Fruit fly (Drosophila melanogaster) whole organism, embryonic: Measurements from ENCODE around the gene CG31627.

ENCODE experiments used
- Abd-B ChIP-seq: fragments of 200-800 bp; sonication (Bioruptor generic); optimal IDR thresholded peaks from 2 replicates; lab custom pipeline; 2018; ENCODE audit warnings: missing biosample characterization, mild to moderate bottlenecking, missing genetic modification characterization, moderate library complexity
- Awh ChIP-seq: fragments of 200-800 bp; sonication (Bioruptor generic); IDR thresholded peaks from 2 replicates; pipeline ENCODE4, ENCODE4 v1.3.6; 2022; ENCODE audit warnings: missing biosample characterization, missing genetic modification characterization
- Blimp-1 ChIP-seq: fragments of 200-800 bp; sonication (Bioruptor generic); optimal IDR thresholded peaks from 3 replicates; lab custom pipeline; 2018; ENCODE audit warnings: missing biosample characterization, missing genetic modification characterization, mild to moderate bottlenecking, moderate library complexity, missing genetic modification reagents
- CG10267 ChIP-seq: fragments of 200-800 bp; sonication (Bioruptor generic); optimal IDR thresholded peaks from 2 replicates; lab custom pipeline; 2018; ENCODE audit warnings: missing biosample characterization, mild to moderate bottlenecking, missing genetic modification characterization, moderate library complexity
- CG13775 ChIP-seq: fragments of 200-800 bp; sonication (Bioruptor generic); optimal IDR thresholded peaks from 3 replicates; lab custom pipeline; 2017; ENCODE audit warnings: missing biosample characterization, mild to moderate bottlenecking, missing genetic modification characterization
- CG14050 ChIP-seq: fragments of 200-800 bp; sonication (Bioruptor generic); IDR thresholded peaks from 3 replicates; pipeline ENCODE4 v1.3.6; 2022; ENCODE audit warnings: missing biosample characterization, missing genetic modification characterization
- CG14441 ChIP-seq: fragments of 200-800 bp; sonication (Bioruptor generic); IDR thresholded peaks from 2 replicates; pipeline ENCODE4 v1.3.6; 2022; ENCODE audit warnings: missing biosample characterization, missing genetic modification characterization
- CG14710 ChIP-seq: fragments of 200-800 bp; sonication (Bioruptor generic); optimal IDR thresholded peaks from 3 replicates; lab custom pipeline; 2019; ENCODE audit warnings: missing biosample characterization, mild to moderate bottlenecking, missing genetic modification characterization, moderate library complexity
- CG14965 ChIP-seq: fragments of 200-800 bp; sonication (Bioruptor generic); optimal IDR thresholded peaks from 2 replicates; lab custom pipeline; 2016; ENCODE audit warnings: missing biosample characterization, missing genetic modification characterization, borderline replicate concordance
- CG15479 ChIP-seq: fragments of 200-800 bp; sonication (Bioruptor generic); optimal IDR thresholded peaks from 3 replicates; lab custom pipeline; 2019; ENCODE audit warnings: missing biosample characterization, mild to moderate bottlenecking, missing genetic modification characterization, moderate library complexity
- CG17912 ChIP-seq: fragments of 200-800 bp; sonication (Bioruptor generic); optimal IDR thresholded peaks from 2 replicates; lab custom pipeline; 2018; ENCODE audit warnings: missing biosample characterization, mild to moderate bottlenecking, missing genetic modification characterization
- CG2712 ChIP-seq: fragments of 200-800 bp; optimal IDR thresholded peaks from 3 replicates; lab custom pipeline; 2019; ENCODE audit warnings: missing biosample characterization, mild to moderate bottlenecking, missing genetic modification characterization, moderate library complexity
- CG31388 ChIP-seq: fragments of 200-800 bp; sonication (Bioruptor generic); optimal IDR thresholded peaks from 2 replicates; lab custom pipeline; 2016; ENCODE audit warnings: missing biosample characterization, missing genetic modification characterization
- CG31441 ChIP-seq: fragments of 200-800 bp; sonication (Bioruptor generic); IDR thresholded peaks from 2 replicates; pipeline ENCODE4 v1.3.6; 2022; ENCODE audit warnings: missing biosample characterization, missing genetic modification characterization
- CG32532 ChIP-seq: fragments of 200-800 bp; sonication (Bioruptor generic); IDR thresholded peaks from 2 replicates; pipeline ENCODE4 v1.3.6; 2022; ENCODE audit warnings: missing biosample characterization, missing genetic modification characterization
- CG33213 ChIP-seq: fragments of 200-800 bp; sonication (Bioruptor generic); optimal IDR thresholded peaks from 3 replicates; lab custom pipeline; 2016; ENCODE audit warnings: missing biosample characterization, missing genetic modification characterization
- CG42726 ChIP-seq: fragments of 200-800 bp; sonication (Bioruptor generic); IDR thresholded peaks from 2 replicates; pipeline ENCODE4 v1.3.6; 2022; ENCODE audit warnings: missing biosample characterization, missing genetic modification characterization; ENCODE audit not compliant: partially characterized antibody
- CG6791 ChIP-seq: fragments of 200-800 bp; sonication (Bioruptor generic); IDR thresholded peaks from 3 replicates; pipeline ENCODE4 v1.3.6; 2022; ENCODE audit warnings: missing biosample characterization, missing genetic modification characterization; ENCODE audit not compliant: partially characterized antibody
- CG7271 ChIP-seq: fragments of 200-800 bp; sonication (Bioruptor generic); optimal IDR thresholded peaks from 2 replicates; lab custom pipeline; 2018; ENCODE audit warnings: missing biosample characterization, mild to moderate bottlenecking, missing genetic modification characterization, moderate library complexity
- CG8359 ChIP-seq: fragments of 200-800 bp; sonication (Bioruptor generic); optimal IDR thresholded peaks from 2 replicates; lab custom pipeline; 2017; ENCODE audit warnings: missing biosample characterization, mild to moderate bottlenecking, missing genetic modification characterization, borderline replicate concordance
- CG9215 ChIP-seq: fragments of 200-800 bp; sonication (Bioruptor generic); IDR thresholded peaks from 2 replicates; pipeline ENCODE4 v1.3.6; 2022; ENCODE audit warnings: missing biosample characterization, missing genetic modification characterization
- CHES-1-like ChIP-seq: fragments of 200-800 bp; sonication (Bioruptor generic); optimal IDR thresholded peaks from 2 replicates; lab custom pipeline; 2016; ENCODE audit warnings: missing biosample characterization, missing genetic modification characterization
- CkIIα-i1 ChIP-seq: fragments of 200-800 bp; sonication (Bioruptor generic); IDR thresholded peaks from 2 replicates; pipeline ENCODE4 v1.3.6; 2022; ENCODE audit warnings: missing biosample characterization, missing genetic modification characterization
- Dek ChIP-seq: fragments of 200-800 bp; sonication (Bioruptor generic); optimal IDR thresholded peaks from 3 replicates; lab custom pipeline; 2019; ENCODE audit warnings: missing biosample characterization, mild to moderate bottlenecking, missing genetic modification characterization, moderate library complexity
- HLH54F ChIP-seq: fragments of 200-800 bp; sonication (Bioruptor generic); optimal IDR thresholded peaks from 3 replicates; lab custom pipeline; 2016; ENCODE audit warnings: missing biosample characterization, missing genetic modification characterization
- HmgZ ChIP-seq: fragments of 200-800 bp; sonication (Bioruptor generic); optimal IDR thresholded peaks from 2 replicates; lab custom pipeline; 2018; ENCODE audit warnings: missing biosample characterization, mild to moderate bottlenecking, missing genetic modification characterization
- Kr ChIP-seq: fragments of 200-800 bp; sonication (Bioruptor generic); optimal IDR thresholded peaks from 2 replicates; lab custom pipeline; 2017; ENCODE audit warnings: missing biosample characterization, mild to moderate bottlenecking, missing genetic modification characterization
- NfI ChIP-seq: fragments of 200-800 bp; sonication (Bioruptor generic); optimal IDR thresholded peaks from 3 replicates; lab custom pipeline; 2018; ENCODE audit warnings: missing biosample characterization, mild to moderate bottlenecking, missing genetic modification characterization, moderate library complexity
- Pdp1 ChIP-seq, 2 experiments: fragments of 200-800 bp; sonication (Bioruptor generic); optimal IDR thresholded peaks; 3 replicates each; lab custom pipeline; 2016; ENCODE audit warnings: missing biosample characterization in 2 of 2, missing genetic modification characterization in 2 of 2, mild to moderate bottlenecking in 1 of 2, moderate library complexity in 1 of 2
- corto ChIP-seq: fragments of 200-800 bp; sonication (Bioruptor generic); optimal IDR thresholded peaks from 2 replicates; lab custom pipeline; 2016; ENCODE audit warnings: missing biosample characterization, mild to moderate bottlenecking, missing genetic modification characterization, moderate library complexity
- crc ChIP-seq: fragments of 200-800 bp; sonication (Bioruptor generic); optimal IDR thresholded peaks from 2 replicates; lab custom pipeline; 2016; ENCODE audit warnings: missing biosample characterization, missing genetic modification characterization
- da ChIP-seq: fragments of 200-800 bp; sonication (Bioruptor generic); optimal IDR thresholded peaks from 2 replicates; lab custom pipeline; 2016; ENCODE audit warnings: missing biosample characterization, missing genetic modification characterization
- en ChIP-seq: fragments of 200-800 bp; sonication (Bioruptor generic); optimal IDR thresholded peaks from 2 replicates; lab custom pipeline; 2016; ENCODE audit warnings: missing biosample characterization, missing genetic modification characterization
- ewg ChIP-seq: fragments of 200-800 bp; sonication (Bioruptor generic); optimal IDR thresholded peaks from 3 replicates; lab custom pipeline; 2017; ENCODE audit warnings: mild to moderate bottlenecking, missing biosample characterization, missing genetic modification reagents, missing genetic modification characterization
- fd64A ChIP-seq: fragments of 200-800 bp; sonication (Bioruptor generic); optimal IDR thresholded peaks from 3 replicates; lab custom pipeline; 2018; ENCODE audit warnings: missing biosample characterization, mild to moderate bottlenecking, missing genetic modification characterization
- grn ChIP-seq: fragments of 200-800 bp; sonication (Bioruptor generic); optimal IDR thresholded peaks from 3 replicates; lab custom pipeline; 2017; ENCODE audit warnings: missing biosample characterization, missing genetic modification characterization
- hb ChIP-seq: fragments of 200-800 bp; sonication (Bioruptor generic); IDR thresholded peaks from 3 replicates; pipeline ENCODE4 v1.3.6; 2022; ENCODE audit warnings: missing biosample characterization, missing genetic modification characterization; ENCODE audit not compliant: partially characterized antibody
- jumu ChIP-seq: fragments of 200-800 bp; sonication (Bioruptor generic); optimal IDR thresholded peaks from 3 replicates; lab custom pipeline; 2016; ENCODE audit warnings: missing biosample characterization, missing genetic modification characterization
- ken ChIP-seq: fragments of 200-800 bp; sonication (Bioruptor generic); IDR thresholded peaks from 3 replicates; pipeline ENCODE4 v1.3.6; 2022; ENCODE audit warnings: missing biosample characterization, missing genetic modification characterization
- mirr ChIP-seq: fragments of 200-800 bp; sonication (Bioruptor generic); optimal IDR thresholded peaks from 3 replicates; lab custom pipeline; 2018; ENCODE audit warnings: missing biosample characterization, mild to moderate bottlenecking, missing genetic modification characterization
- nerfin-2 ChIP-seq: fragments of 200-800 bp; sonication (Bioruptor generic); IDR thresholded peaks from 2 replicates; pipeline ENCODE4 v1.3.6; 2022; ENCODE audit warnings: missing biosample characterization, missing genetic modification characterization; ENCODE audit not compliant: partially characterized antibody
- onecut ChIP-seq: fragments of 200-800 bp; sonication (Bioruptor generic); IDR thresholded peaks from 2 replicates; pipeline ENCODE4 v1.3.6; 2022; ENCODE audit warnings: missing biosample characterization, missing genetic modification characterization
- psq ChIP-seq: fragments of 200-800 bp; sonication (Bioruptor generic); optimal IDR thresholded peaks from 2 replicates; lab custom pipeline; 2017; ENCODE audit warnings: missing biosample characterization, missing genetic modification characterization
- ranshi ChIP-seq: fragments of 200-800 bp; sonication (Bioruptor generic); IDR thresholded peaks from 2 replicates; pipeline ENCODE4 v1.3.6; 2022; ENCODE audit warnings: missing biosample characterization, missing genetic modification characterization
- schlank ChIP-seq: fragments of 200-800 bp; sonication (Bioruptor generic); optimal IDR thresholded peaks from 2 replicates; lab custom pipeline; 2018; ENCODE audit warnings: missing biosample characterization, mild to moderate bottlenecking, missing genetic modification characterization
- scrt ChIP-seq: fragments of 200-800 bp; sonication (Bioruptor generic); optimal IDR thresholded peaks from 2 replicates; lab custom pipeline; 2018; ENCODE audit warnings: missing biosample characterization, mild to moderate bottlenecking, missing genetic modification characterization, moderate library complexity
- slp2 ChIP-seq: fragments of 200-800 bp; sonication (Bioruptor generic); optimal IDR thresholded peaks from 2 replicates; lab custom pipeline; 2016; ENCODE audit warnings: missing biosample characterization, missing genetic modification characterization
- sob ChIP-seq: fragments of 200-800 bp; sonication (Bioruptor generic); IDR thresholded peaks from 2 replicates; pipeline ENCODE4 v1.3.6; 2022; ENCODE audit warnings: missing biosample characterization, missing genetic modification characterization
- toy ChIP-seq: fragments of 200-800 bp; sonication (Bioruptor generic); IDR thresholded peaks from 2 replicates; pipeline ENCODE4 v1.3.6; 2022; ENCODE audit warnings: missing biosample characterization, missing genetic modification characterization
- zfh2 ChIP-seq: fragments of 200-800 bp; sonication (Bioruptor generic); optimal IDR thresholded peaks from 2 replicates; lab custom pipeline; 2016; ENCODE audit warnings: missing biosample characterization, missing genetic modification characterization

The CG31627 gene

DNA sequence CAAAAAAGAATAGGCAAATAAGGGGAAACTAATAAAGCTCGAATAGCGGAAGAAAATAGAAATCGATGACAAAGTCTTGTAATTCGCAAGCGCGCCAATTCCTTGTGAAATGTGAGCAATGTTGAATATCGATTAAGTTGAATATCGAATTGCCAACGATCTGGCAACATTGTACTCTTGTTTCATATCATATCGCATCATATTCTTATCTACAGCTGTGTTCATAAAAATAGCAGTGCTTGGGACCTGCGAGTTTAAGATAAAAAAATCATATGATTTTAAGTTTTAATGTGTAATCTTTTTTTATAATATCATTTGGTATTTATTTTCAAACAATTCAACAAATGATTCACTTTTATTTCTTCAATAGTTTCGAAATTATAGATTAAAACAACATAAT is 24.0 kb upstream of the CG31627 start (continued):
- TF ChIP-seq grn = peak; percentile 90
- peak; percentile 69 for TF ChIP-seq CG2712
- peak; percentile 69; the same call in 2 of the 3 replicates for TF ChIP-seq hb
- TF ChIP-seq HLH54F = no peak
- TF ChIP-seq Awh (GFP tag; lab: Robert Waterston, UW) = no peak
- no peak for TF ChIP-seq CG7271 (tag; lab: Kevin White, UChicago)
- peak; percentile 20 for TF ChIP-seq CG13775 (GFP tag; lab: Kevin White, UChicago)
- TF ChIP-seq CG9215 (GFP tag; lab: Robert Waterston, UW) = no peak
- no peak for TF ChIP-seq fd64A (GFP tag; lab: Kevin White, UChicago)
- no peak for TF ChIP-seq Kr (GFP tag; lab: Kevin White, UChicago)
- TF ChIP-seq corto = no peak
- TF ChIP-seq CG15479 (GFP tag; lab: Kevin White, UChicago) = no peak
- TF ChIP-seq CG32532 (GFP tag; lab: Robert Waterston, UW) = peak; percentile 79
- no peak for TF ChIP-seq Pdp1 (GFP tag; optimal IDR thresholded peaks at IDR 0.05; lab: Kevin White, UChicago)
- no peak for TF ChIP-seq CG17912 (GFP tag; lab: Kevin White, UChicago)
- peak; percentile 57 for TF ChIP-seq CG14710 (tag; lab: Kevin White, UChicago)
- TF ChIP-seq en (GFP tag; lab: Kevin White, UChicago) = no peak
- no peak for TF ChIP-seq CG31388 (GFP tag; lab: Kevin White, UChicago)
- TF ChIP-seq HmgZ (tag; lab: Kevin White, UChicago) = peak; percentile 50
- no peak for TF ChIP-seq ken (GFP tag; lab: Robert Waterston, UW)
- TF ChIP-seq ranshi = 0 out of 2 replicates have a peak, but pooled peaks have one; percentile 30
- 0 out of 2 replicates have a peak, but pooled peaks have one; percentile 40 for TF ChIP-seq sob (GFP tag; lab: Robert Waterston, UW)
- TF ChIP-seq nerfin-2 (GFP tag; lab: Robert Waterston, UW) = no peak
- no peak for TF ChIP-seq CHES-1-like (GFP tag; lab: Kevin White, UChicago)
- peak; percentile 72 for TF ChIP-seq CG6791 (GFP tag; lab: Robert Waterston, UW)
- peak; percentile 45; the same call in 1 of the 2 replicates for TF ChIP-seq CG42726 (GFP tag; lab: Robert Waterston, UW)
- no peak for TF ChIP-seq zfh2 (GFP tag; lab: Kevin White, UChicago)
- no peak for TF ChIP-seq psq
- TF ChIP-seq CG33213 (GFP tag; lab: Kevin White, UChicago) = peak; percentile 54
- TF ChIP-seq CkIIα-i1 (GFP tag; lab: Robert Waterston, UW) = no peak
- peak; percentile 66 for TF ChIP-seq CG10267 (tag; lab: Kevin White, UChicago)
- peak; percentile 32 for TF ChIP-seq Dek (tag; lab: Kevin White, UChicago)
- TF ChIP-seq CG8359 (GFP tag; lab: Kevin White, UChicago) = no peak
- TF ChIP-seq onecut (GFP tag; lab: Robert Waterston, UW) = peak; percentile 74
- TF ChIP-seq schlank (tag; lab: Kevin White, UChicago) = no peak
- no peak for TF ChIP-seq CG14965
- TF ChIP-seq slp2 = no peak
- TF ChIP-seq CG14050 (GFP tag; lab: Robert Waterston, UW) = no peak
- TF ChIP-seq scrt (GFP tag; lab: Kevin White, UChicago) = peak; percentile 20
- TF ChIP-seq jumu (GFP tag; lab: Kevin White, UChicago) = no peak
- no peak for TF ChIP-seq Blimp-1 (GFP tag; lab: Kevin White, UChicago)
- peak; percentile 13 for TF ChIP-seq Abd-B
- peak; percentile 59; the same call in 1 of the 2 replicates for TF ChIP-seq CG31441 (GFP tag; lab: Robert Waterston, UW)
- no peak for TF ChIP-seq mirr
- TF ChIP-seq CG14441 (GFP tag; lab: Robert Waterston, UW) = no peak
- no peak for TF ChIP-seq da (GFP tag; lab: Kevin White, UChicago)
- TF ChIP-seq crc (GFP tag; lab: Kevin White, UChicago) = no peak
- TF ChIP-seq ewg (GFP tag; lab: Kevin White, UChicago) = peak; percentile 29
- TF ChIP-seq toy (GFP tag; lab: Robert Waterston, UW) = no peak
- TF ChIP-seq NfI (GFP tag; lab: Kevin White, UChicago) = peak; percentile 33
